Worm (Caenorhabditis elegans): ENCODE data around the gene str-129.
A peak's percentile ranks its signal among the peaks of the same experiment; 100 is the strongest.

Gene str-129

ce11 chrV:8092385-8092784, at the start of gene str-129:
str-129 (minus strand) TSS chrV:8092485.
- no peak for TF ChIP-seq nhr-237 (tag; optimal IDR thresholded peaks at IDR 0.05)
- no peak for TF ChIP-seq lin-32 (GFP tag; optimal IDR thresholded peaks at IDR 0.05)
- no peak for TF ChIP-seq mab-5 (tag; optimal IDR thresholded peaks at IDR 0.05)
- no peak for TF ChIP-seq sptf-1 (tag; optimal IDR thresholded peaks at IDR 0.05)
- no peak for TF ChIP-seq ham-2 (GFP tag; optimal IDR thresholded peaks at IDR 0.05)
- no peak for TF ChIP-seq pha-4 (tag; optimal IDR thresholded peaks at IDR 0.05)
- TF ChIP-seq unc-62 (GFP tag; optimal IDR thresholded peaks at IDR 0.05) = no peak
- TF ChIP-seq ces-1 (GFP tag; optimal IDR thresholded peaks at IDR 0.05) = no peak
- no peak for TF ChIP-seq cnd-1 (tag; optimal IDR thresholded peaks at IDR 0.05)
- no peak for TF ChIP-seq sem-2 (GFP tag; optimal IDR thresholded peaks at IDR 0.05)
- TF ChIP-seq ztf-11 (tag; optimal IDR thresholded peaks at IDR 0.05) = no peak
- TF ChIP-seq unc-120 (tag; optimal IDR thresholded peaks at IDR 0.05; ENCODE audit: poor library complexity, severe bottlenecking) = no peak
- TF ChIP-seq snpc-4 (tag; optimal IDR thresholded peaks at IDR 0.05) = no peak
- no peak for TF ChIP-seq blmp-1 (tag; optimal IDR thresholded peaks at IDR 0.05)
- TF ChIP-seq lin-13 (tag; optimal IDR thresholded peaks at IDR 0.05) = no peak
- no peak for TF ChIP-seq drap-1 (GFP tag; optimal IDR thresholded peaks at IDR 0.05)
- no peak for TF ChIP-seq nhr-28 (tag; optimal IDR thresholded peaks at IDR 0.05)
- TF ChIP-seq nhr-2 (tag; optimal IDR thresholded peaks at IDR 0.05) = no peak

ce11 chrV:8132926-8133325, 40.6 kb upstream of the str-129 start, which contains the start of gene D1014.4:
D1014.4 (plus strand) TSS chrV:8133226.
- no peak for TF ChIP-seq ceh-39 (tag; optimal IDR thresholded peaks at IDR 0.05)
- TF ChIP-seq ces-1 (GFP tag; optimal IDR thresholded peaks at IDR 0.05) = peak; percentile 6

ce11 chrV:8131628-8132027, 39.3 kb upstream of the str-129 start:
- TF ChIP-seq lin-32 (GFP tag; optimal IDR thresholded peaks at IDR 0.05) (no peak), ceh-39 (tag; optimal IDR thresholded peaks at IDR 0.05) (no peak), mep-1 (tag; optimal IDR thresholded peaks at IDR 0.05) (no peak), unc-39 (tag; optimal IDR thresholded peaks at IDR 0.05) (no peak), zip-8 (tag; optimal IDR thresholded peaks at IDR 0.05) (no peak), tbx-8 (GFP tag; optimal IDR thresholded peaks at IDR 0.05) (no peak), mls-2 (tag; optimal IDR thresholded peaks at IDR 0.05) (no peak), elt-3 (tag; optimal IDR thresholded peaks at IDR 0.05) (no peak), pha-4 (tag; optimal IDR thresholded peaks at IDR 0.05) (no peak), lsy-2 (tag; optimal IDR thresholded peaks at IDR 0.05) (no peak), snpc-4 (tag; optimal IDR thresholded peaks at IDR 0.05) (no peak), unc-120 (tag; optimal IDR thresholded peaks at IDR 0.05; ENCODE audit: poor library complexity, severe bottlenecking) (no peak), hlh-1 (tag; optimal IDR thresholded peaks at IDR 0.05) (no peak), flh-1 (GFP tag; optimal IDR thresholded peaks at IDR 0.05) (no peak), nhr-2 (tag; optimal IDR thresholded peaks at IDR 0.05) (no peak), unc-62 (GFP tag; optimal IDR thresholded peaks at IDR 0.05) (no peak), nhr-237 (tag; optimal IDR thresholded peaks at IDR 0.05) (no peak)

ce11 chrV:8130812-8131211, 38.5 kb upstream of the str-129 start:
- TF ChIP-seq nhr-76 (tag; optimal IDR thresholded peaks at IDR 0.05) (no peak), zip-8 (tag; optimal IDR thresholded peaks at IDR 0.05) (no peak), tbx-8 (GFP tag; optimal IDR thresholded peaks at IDR 0.05) (no peak), mab-5 (tag; optimal IDR thresholded peaks at IDR 0.05) (no peak), mep-1 (tag; optimal IDR thresholded peaks at IDR 0.05) (no peak), pha-4 (tag; optimal IDR thresholded peaks at IDR 0.05) (no peak), flh-1 (GFP tag; optimal IDR thresholded peaks at IDR 0.05) (no peak), mls-2 (tag; optimal IDR thresholded peaks at IDR 0.05) (no peak), elt-3 (tag; optimal IDR thresholded peaks at IDR 0.05) (no peak), sem-2 (GFP tag; optimal IDR thresholded peaks at IDR 0.05) (no peak), cnd-1 (tag; optimal IDR thresholded peaks at IDR 0.05) (no peak), ham-2 (GFP tag; optimal IDR thresholded peaks at IDR 0.05) (no peak)

- TF ChIP-seq bed-3 (GFP tag; optimal IDR thresholded peaks at IDR 0.05) (no peak), nhr-237 (tag; optimal IDR thresholded peaks at IDR 0.05) (no peak), ces-1 (GFP tag; optimal IDR thresholded peaks at IDR 0.05) (peak; percentile 52), mep-1 (tag; optimal IDR thresholded peaks at IDR 0.05) (peak; percentile 58), zip-8 (tag; optimal IDR thresholded peaks at IDR 0.05) (no peak), blmp-1 (tag; optimal IDR thresholded peaks at IDR 0.05) (no peak), pha-4 (tag; optimal IDR thresholded peaks at IDR 0.05) (peak; percentile 21)
These were observed 37.9 kb upstream of the str-129 start, which contains the start of gene snap-1 for ce11 chrV:8130149-8130661. snap-1 (plus strand) TSS chrV:8130611.

Measured in whole organism, mixed stage, embryonic.